Fruit fly (Drosophila melanogaster): ENCODE results near the gene PolG1.

dm6 chr2L:13833058-13833457 lies 5.5 kb upstream of the PolG1 start, which contains the start of the genes GatC, PolG2 and Polr2C:
- TF ChIP-seq psq (optimal IDR thresholded peaks at IDR 0.05), result no peak
- TF ChIP-seq ttk (optimal IDR thresholded peaks at IDR 0.05), result no peak
- no peak for TF ChIP-seq h (optimal IDR thresholded peaks at IDR 0.05)
- TF ChIP-seq Myc (optimal IDR thresholded peaks at IDR 0.05), result no peak

All from Kc167 (cell line).